Worm (Caenorhabditis elegans) whole organism, midembryonic: ENCODE measurements around the gene adal-1.

Experiments used
- T22C8.4 ChIP-seq: fragments of 200-800 bp; sonication (Bioruptor generic); IDR thresholded peaks from 2 replicates; pipeline ENCODE4 v1.3.6; 2022; ENCODE audit warnings: missing genetic modification characterization, missing compliant biosample characterization
- cog-1 ChIP-seq: sonication (generic microtip); optimal IDR thresholded peaks from 2 replicates; lab custom pipeline; 2016; ENCODE audit warnings: missing genetic modification characterization, missing compliant biosample characterization
- flt-1 ChIP-seq: fragments of 200-800 bp; sonication (Bioruptor generic); IDR thresholded peaks from 2 replicates; pipeline ENCODE4 v1.3.6; 2022; ENCODE audit warnings: missing genetic modification characterization, missing compliant biosample characterization
- klf-2 ChIP-seq: fragments of 200-800 bp; sonication (Bioruptor generic); conservative IDR thresholded peaks from 2 replicates; pipeline ENCODE4 v1.3.6; 2022; ENCODE audit warnings: missing genetic modification reagents, missing genetic modification characterization, missing compliant biosample characterization
- med-1 ChIP-seq: sonication (generic microtip); optimal IDR thresholded peaks from 2 replicates; lab custom pipeline; 2017; ENCODE audit warnings: missing genetic modification characterization, mild to moderate bottlenecking, missing compliant biosample characterization, antibody characterized with exemption, missing genetic modification reagents; ENCODE audit not compliant: insufficient read depth
- ref-1 ChIP-seq: fragments of 200-800 bp; sonication (Bioruptor generic); conservative IDR thresholded peaks from 2 replicates; pipeline ENCODE4 v1.3.6; 2022; ENCODE audit warnings: missing genetic modification reagents, missing genetic modification characterization, missing compliant biosample characterization
- tab-1 ChIP-seq: fragments of 200-800 bp; sonication (Bioruptor generic); IDR thresholded peaks from 2 replicates; pipeline ENCODE4 v1.3.6; 2022; ENCODE audit warnings: missing genetic modification characterization, missing compliant biosample characterization
- ztf-23 ChIP-seq: fragments of 200-800 bp; sonication (Bioruptor generic); IDR thresholded peaks from 2 replicates; pipeline ENCODE4 v1.3.6; 2022; ENCODE audit warnings: missing genetic modification reagents, missing genetic modification characterization, missing compliant biosample characterization
- ztf-29 ChIP-seq: fragments of 200-800 bp; sonication (Bioruptor generic); IDR thresholded peaks from 2 replicates; pipeline ENCODE4 v1.3.6; 2022; ENCODE audit warnings: missing genetic modification reagents, missing genetic modification characterization, missing compliant biosample characterization

ce11 chrII:6889580-6889922, 3.9 kb downstream of the adal-1 start:
- TF ChIP-seq cog-1 (tag; lab: Kevin White, UChicago) = no peak
- no peak for TF ChIP-seq med-1
- TF ChIP-seq tab-1 (GFP tag; lab: Robert Waterston, UW) = no peak
- no peak for TF ChIP-seq flt-1 (GFP tag; lab: Robert Waterston, UW)
- no peak for TF ChIP-seq klf-2 (GFP tag; lab: Robert Waterston, UW)
- TF ChIP-seq ztf-23 = no peak
- TF ChIP-seq ref-1 (GFP tag; lab: Robert Waterston, UW) = no peak
- no peak for TF ChIP-seq ztf-29 (GFP tag; lab: Robert Waterston, UW)
- TF ChIP-seq T22C8.4 (GFP tag; lab: Robert Waterston, UW) = no peak
